Fruit fly (Drosophila melanogaster): ENCODE data around the gene lute.

Gene lute

dm6 chr3R:17379742-17380141 lies at the start of gene lute:
TSS of gene lute (plus strand) at chr3R:17379944.
- TF ChIP-seq CG8478 (optimal IDR thresholded peaks at IDR 0.05) (no peak), CTCF (optimal IDR thresholded peaks at IDR 0.05) (no peak)

dm6 chr3R:17346212-17346611 lies 33.5 kb upstream of the lute start:
- TF ChIP-seq CTCF (optimal IDR thresholded peaks at IDR 0.05) (no peak), CG8478 (optimal IDR thresholded peaks at IDR 0.05) (no peak)

DNA sequence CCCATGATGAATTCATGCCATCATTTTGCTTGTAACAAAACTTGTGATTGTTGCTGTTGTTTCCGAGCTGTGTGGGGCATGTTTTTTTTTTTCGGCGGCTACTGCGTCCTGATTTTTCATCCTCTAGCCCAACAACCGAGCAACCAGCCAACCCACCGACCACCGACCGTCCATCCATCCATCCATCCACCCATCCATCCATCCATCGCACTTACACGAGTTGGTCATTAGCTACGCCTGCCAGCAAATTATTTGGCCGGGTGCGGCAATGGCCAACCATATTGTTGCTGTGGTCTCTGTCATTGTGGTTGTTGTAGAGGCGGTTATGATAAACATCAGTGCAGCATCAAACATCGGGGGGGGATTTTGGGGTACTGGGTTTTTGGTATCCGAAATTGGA lies 20.4 kb upstream of the lute start:
- TF ChIP-seq CTCF (optimal IDR thresholded peaks at IDR 0.05) (no peak), CG8478 (optimal IDR thresholded peaks at IDR 0.05) (no peak)

- TF ChIP-seq CG8478 (optimal IDR thresholded peaks at IDR 0.05) = no peak
- TF ChIP-seq CTCF (optimal IDR thresholded peaks at IDR 0.05) = no peak
Observed at dm6 chr3R:17366023-17366422, 13.7 kb upstream of the lute start, which contains the start of gene beat-IIa. TSS of gene beat-IIa (minus strand) at chr3R:17366119.

DNA sequence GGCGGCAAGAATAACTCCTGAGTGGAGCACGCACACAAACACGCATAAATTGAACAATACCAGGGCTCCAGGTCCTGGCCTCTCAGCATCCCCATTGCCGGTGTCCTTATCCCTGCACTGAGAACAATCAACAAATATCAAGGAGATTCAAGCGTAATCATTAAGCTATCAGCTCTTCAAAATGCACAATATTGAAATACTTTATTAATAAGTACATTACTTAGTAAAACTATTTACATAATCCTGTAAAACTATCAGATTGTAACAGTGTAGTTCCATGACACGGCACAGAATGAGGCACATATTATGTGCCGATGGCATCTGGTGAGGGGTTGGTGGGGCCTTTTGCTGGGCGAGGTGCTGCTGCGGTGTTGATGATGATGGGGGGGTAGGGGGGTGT lies 8.7 kb upstream of the lute start:
- TF ChIP-seq CG8478 (optimal IDR thresholded peaks at IDR 0.05) (no peak), CTCF (optimal IDR thresholded peaks at IDR 0.05) (no peak)

dm6 chr3R:17377503-17377902 lies 2.2 kb upstream of the lute start:
- TF ChIP-seq CTCF (optimal IDR thresholded peaks at IDR 0.05) (no peak), CG8478 (optimal IDR thresholded peaks at IDR 0.05) (no peak)

- TF ChIP-seq CTCF (optimal IDR thresholded peaks at IDR 0.05) (no peak), CG8478 (optimal IDR thresholded peaks at IDR 0.05) (no peak)
Observed at dm6 chr3R:17379051-17379450, 693 bp upstream of the lute start.

DNA sequence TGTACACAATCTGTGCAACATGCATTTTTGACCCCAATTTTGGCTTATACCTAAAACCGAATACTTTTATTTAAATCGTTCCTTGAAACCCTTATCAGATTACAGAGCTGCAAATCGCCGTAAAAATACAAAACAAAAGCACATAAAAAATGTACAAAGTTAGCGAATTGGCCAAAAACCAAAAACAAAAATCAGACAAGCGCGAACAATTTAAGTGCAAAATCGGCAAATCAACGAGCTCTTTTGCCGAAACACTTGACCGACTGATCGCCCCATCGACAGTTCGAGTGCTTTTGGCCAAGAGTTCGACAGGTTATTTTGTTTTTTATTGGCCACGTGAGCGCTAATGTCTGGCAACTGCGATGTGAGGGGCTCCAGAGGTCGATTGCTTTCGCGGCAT lies 2.2 kb downstream of the lute start:
- no peak for TF ChIP-seq CTCF (optimal IDR thresholded peaks at IDR 0.05)
- TF ChIP-seq CG8478 (optimal IDR thresholded peaks at IDR 0.05) = no peak

dm6 chr3R:17385329-17386019 lies 5.7 kb downstream of the lute start:
- TF ChIP-seq CTCF (optimal IDR thresholded peaks at IDR 0.05) = peak in 1 of 2 experiments; percentile 12
- TF ChIP-seq CG8478 (optimal IDR thresholded peaks at IDR 0.05) = no peak

DNA sequence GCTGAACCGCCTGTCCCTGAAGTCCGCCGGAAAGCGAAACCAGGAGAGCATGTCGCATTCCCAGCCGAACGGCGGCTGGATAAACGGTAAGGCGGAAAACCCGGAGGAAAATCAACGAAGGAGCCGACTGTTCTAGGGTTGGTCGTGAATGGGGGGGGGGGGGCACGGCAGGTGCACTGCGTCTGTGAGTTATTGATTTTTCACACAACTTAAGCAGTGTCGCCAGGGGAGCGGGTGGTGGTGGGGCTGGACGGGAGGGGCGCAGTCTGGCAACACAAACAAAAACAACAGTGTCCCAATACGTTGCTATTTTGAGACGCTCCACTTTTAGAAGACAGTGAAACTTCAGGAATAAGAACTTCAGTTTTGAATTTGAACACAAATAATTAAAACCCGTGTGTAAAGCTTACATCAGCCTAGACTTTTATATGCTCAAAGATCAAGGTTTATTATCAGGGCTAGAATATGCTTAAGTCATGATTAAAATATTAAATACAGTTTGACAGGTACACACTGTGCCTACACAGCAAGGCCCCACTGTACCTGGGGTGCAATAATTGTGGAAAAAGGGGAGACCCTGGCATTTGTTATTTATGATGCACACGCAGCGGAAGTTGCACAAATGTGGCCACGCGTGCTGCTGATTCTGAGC lies 6.5 kb downstream of the lute start:
- TF ChIP-seq CG8478 (optimal IDR thresholded peaks at IDR 0.05) (no peak), CTCF (optimal IDR thresholded peaks at IDR 0.05) (no peak)

DNA sequence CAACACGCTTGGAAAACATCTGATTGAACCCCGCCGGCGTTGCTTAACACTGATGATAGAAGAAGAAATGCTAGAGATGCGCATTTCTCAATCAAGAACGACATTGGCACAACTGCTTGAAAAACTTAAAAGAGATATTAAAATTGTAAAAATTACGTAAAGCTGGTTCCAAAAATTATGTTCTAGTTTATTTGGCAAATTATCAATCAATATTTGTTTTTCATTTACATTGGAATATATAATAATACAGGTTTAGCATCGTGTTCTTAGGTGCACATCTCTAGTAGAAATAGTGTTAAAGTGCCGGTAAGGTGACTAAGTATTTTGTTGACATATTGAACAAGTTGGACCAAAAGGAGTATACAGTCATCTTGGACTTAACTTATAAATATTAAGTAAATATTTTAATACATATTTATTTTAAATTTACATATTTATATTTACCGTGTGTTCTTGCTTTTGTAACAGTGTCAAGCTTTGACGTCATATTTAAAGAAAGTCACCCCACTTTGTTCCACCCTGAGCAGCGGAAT lies 11.6 kb downstream of the lute start, which contains the start of the genes Brf and sds22:
Gene Brf (minus strand): TSS at position 25 of the 533 bp plus-strand sequence.
Gene sds22 (plus strand): TSS at position 282 of the 533 bp plus-strand sequence.
- no peak for TF ChIP-seq CTCF (optimal IDR thresholded peaks at IDR 0.05)

- no peak for TF ChIP-seq CTCF (optimal IDR thresholded peaks at IDR 0.05)
- TF ChIP-seq CG8478 (optimal IDR thresholded peaks at IDR 0.05) = no peak
Observed at dm6 chr3R:17394318-17395188, 14.8 kb downstream of the lute start, which contains the start of gene CREG. TSS of gene CREG (minus strand) at chr3R:17394640.

DNA sequence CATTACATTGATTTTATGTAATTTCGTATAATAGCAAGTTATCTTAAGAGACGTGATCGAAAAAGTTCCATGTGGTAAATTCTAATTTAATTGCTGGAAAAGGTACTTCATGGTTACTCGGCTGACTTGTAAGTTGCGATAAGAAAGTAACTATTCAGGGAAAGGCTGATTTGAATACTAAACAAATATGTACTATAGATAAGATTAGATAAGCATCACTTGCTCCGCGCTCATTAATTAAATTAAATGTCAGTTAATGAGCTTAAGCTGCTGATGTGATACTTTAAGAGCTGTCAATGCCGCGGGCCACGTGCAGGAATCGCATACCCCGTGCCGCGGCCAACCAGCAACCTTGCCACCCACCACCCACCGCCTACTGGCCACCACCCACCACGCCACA lies 20.4 kb downstream of the lute start:
- TF ChIP-seq CTCF (optimal IDR thresholded peaks at IDR 0.05) = no peak
- TF ChIP-seq CG8478 (optimal IDR thresholded peaks at IDR 0.05) = no peak

dm6 chr3R:17400675-17401118 lies 21.0 kb downstream of the lute start:
- TF ChIP-seq CTCF (optimal IDR thresholded peaks at IDR 0.05) (no peak), CG8478 (optimal IDR thresholded peaks at IDR 0.05) (no peak)

dm6 chr3R:17401289-17401752 lies 21.6 kb downstream of the lute start:
- no peak for TF ChIP-seq CG8478 (optimal IDR thresholded peaks at IDR 0.05)
- peak; percentile 38 to 43 for TF ChIP-seq CTCF (optimal IDR thresholded peaks at IDR 0.05)

Measured in S2 (cell line).